Worm (Caenorhabditis elegans) whole organism, mixed stage, embryonic: ENCODE results near the gene K08B5.2.

Source experiments
- lin-13 ChIP-seq: fragments of 150-350 bp; optimal IDR thresholded peaks from 2 replicates; lab custom pipeline; 2014; ENCODE audit warnings: missing biosample characterization, missing genetic modification characterization
- nhr-28 ChIP-seq: fragments of 150-350 bp; optimal IDR thresholded peaks from 2 replicates; lab custom pipeline; 2014; ENCODE audit warnings: missing biosample characterization, missing genetic modification characterization
- snpc-4 ChIP-seq: fragments of 150-350 bp; optimal IDR thresholded peaks from 2 replicates; lab custom pipeline; 2014; ENCODE audit warnings: missing biosample characterization, missing genetic modification characterization
- ztf-11 ChIP-seq: fragments of 150-350 bp; optimal IDR thresholded peaks from 2 replicates; lab custom pipeline; 2014; ENCODE audit warnings: missing biosample characterization, missing genetic modification characterization

- TF ChIP-seq lin-13 (tag; lab: Kevin White, UChicago) (no peak), ztf-11 (tag; lab: Kevin White, UChicago) (no peak), nhr-28 (tag; lab: Kevin White, UChicago) (no peak), snpc-4 (tag; lab: Kevin White, UChicago) (no peak)
Measured at ce11 chrX:16518771-16519170, 34.9 kb downstream of the K08B5.2 start.
